Fruit fly (Drosophila melanogaster) whole organism, embryonic: ENCODE results near the gene Pde11.

ENCODE experiments used
- CG10267 ChIP-seq: fragments of 200-800 bp; sonication (Bioruptor generic); optimal IDR thresholded peaks from 2 replicates; lab custom pipeline; 2018; ENCODE audit warnings: missing biosample characterization, mild to moderate bottlenecking, missing genetic modification characterization, moderate library complexity
- CG10543 ChIP-seq: fragments of 200-800 bp; sonication (Bioruptor generic); optimal IDR thresholded peaks from 3 replicates; lab custom pipeline; 2017; ENCODE audit warnings: missing biosample characterization, mild to moderate bottlenecking, missing genetic modification characterization, moderate library complexity
- CG11504 ChIP-seq: fragments of 200-800 bp; sonication (Bioruptor generic); optimal IDR thresholded peaks from 3 replicates; lab custom pipeline; 2019; ENCODE audit warnings: missing biosample characterization, mild to moderate bottlenecking, missing genetic modification characterization, moderate library complexity
- CG13894 ChIP-seq: fragments of 200-800 bp; sonication (Bioruptor generic); optimal IDR thresholded peaks from 3 replicates; lab custom pipeline; 2018; ENCODE audit warnings: missing biosample characterization, mild to moderate bottlenecking, missing genetic modification characterization, moderate library complexity
- CG14441 ChIP-seq: fragments of 200-800 bp; sonication (Bioruptor generic); IDR thresholded peaks from 2 replicates; pipeline ENCODE4 v1.3.6; 2022; ENCODE audit warnings: missing biosample characterization, missing genetic modification characterization
- CG15011 ChIP-seq: fragments of 200-800 bp; sonication (Bioruptor generic); optimal IDR thresholded peaks from 3 replicates; lab custom pipeline; 2018; ENCODE audit warnings: missing biosample characterization, mild to moderate bottlenecking, missing genetic modification characterization
- CG16779 ChIP-seq: fragments of 200-800 bp; sonication (Bioruptor generic); IDR thresholded peaks from 2 replicates; pipeline ENCODE4 v1.3.6; 2022; ENCODE audit warnings: missing biosample characterization, missing genetic modification characterization
- CG16813 ChIP-seq: fragments of 200-800 bp; sonication (Bioruptor generic); IDR thresholded peaks from 3 replicates; pipeline ENCODE4 v1.3.6; 2022; ENCODE audit warnings: missing biosample characterization, missing genetic modification characterization; ENCODE audit not compliant: partially characterized antibody
- CG16815 ChIP-seq: fragments of 200-800 bp; sonication (Bioruptor generic); optimal IDR thresholded peaks from 3 replicates; lab custom pipeline; 2017; ENCODE audit warnings: missing biosample characterization, mild to moderate bottlenecking, missing genetic modification characterization
- CG17385 ChIP-seq: fragments of 200-800 bp; sonication (Bioruptor generic); optimal IDR thresholded peaks from 3 replicates; lab custom pipeline; 2018; ENCODE audit warnings: missing biosample characterization, mild to moderate bottlenecking, missing genetic modification characterization
- CG17829 ChIP-seq: fragments of 200-800 bp; optimal IDR thresholded peaks from 2 replicates; lab custom pipeline; 2019; ENCODE audit warnings: missing biosample characterization, mild to moderate bottlenecking, missing genetic modification characterization, moderate library complexity
- CG1832 ChIP-seq: fragments of 200-800 bp; sonication (Bioruptor generic); optimal IDR thresholded peaks from 2 replicates; lab custom pipeline; 2017; ENCODE audit warnings: missing biosample characterization, mild to moderate bottlenecking, missing genetic modification characterization, inconsistent platforms
- CG18476 ChIP-seq: fragments of 200-800 bp; sonication (Bioruptor generic); optimal IDR thresholded peaks from 2 replicates; lab custom pipeline; 2016; ENCODE audit warnings: missing biosample characterization, mild to moderate bottlenecking, missing genetic modification characterization
- CG33557 ChIP-seq: fragments of 200-800 bp; sonication (Bioruptor generic); optimal IDR thresholded peaks from 2 replicates; lab custom pipeline; 2019; ENCODE audit warnings: missing biosample characterization, mild to moderate bottlenecking, missing genetic modification characterization, moderate library complexity
- CG9797 ChIP-seq: fragments of 200-800 bp; sonication (Bioruptor generic); optimal IDR thresholded peaks from 3 replicates; lab custom pipeline; 2018; ENCODE audit warnings: missing biosample characterization, mild to moderate bottlenecking, missing genetic modification characterization
- Doc2 ChIP-seq: fragments of 200-800 bp; sonication (Bioruptor generic); IDR thresholded peaks from 2 replicates; pipeline ENCODE4 v1.3.6; 2022; ENCODE audit warnings: missing biosample characterization, missing genetic modification characterization
- Elba2 ChIP-seq: fragments of 200-800 bp; sonication (Bioruptor generic); optimal IDR thresholded peaks from 3 replicates; lab custom pipeline; 2016; ENCODE audit warnings: missing biosample characterization, missing genetic modification characterization
- HLH54F ChIP-seq: fragments of 200-800 bp; sonication (Bioruptor generic); optimal IDR thresholded peaks from 3 replicates; lab custom pipeline; 2016; ENCODE audit warnings: missing biosample characterization, missing genetic modification characterization
- Med ChIP-seq: fragments of 200-800 bp; sonication (Bioruptor generic); peaks from one replicate; lab custom pipeline; 2016; ENCODE audit warnings: missing biosample characterization, missing genetic modification characterization, mild to moderate bottlenecking, inconsistent platforms, moderate library complexity
- Oli ChIP-seq: fragments of 200-800 bp; sonication (Bioruptor generic); optimal IDR thresholded peaks from 2 replicates; lab custom pipeline; 2018; ENCODE audit warnings: missing biosample characterization, mild to moderate bottlenecking, missing genetic modification characterization, moderate library complexity
- Side ChIP-seq: fragments of 200-800 bp; sonication (Bioruptor generic); optimal IDR thresholded peaks from 2 replicates; lab custom pipeline; 2016; ENCODE audit warnings: missing biosample characterization, missing genetic modification characterization
- Sin3A ChIP-seq: fragments of >200 bp; optimal IDR thresholded peaks from 2 replicates; lab custom pipeline; 2018
- Trl ChIP-seq, 3 experiments: fragments of >200 bp in 2 of 3; fragments of 200-800 bp in 1 of 3; sonication (Bioruptor generic) in 1 of 3; optimal IDR thresholded peaks; 2 replicates in 1 of 3; 3 replicates in 2 of 3; lab custom pipeline; 2016 to 2017; ENCODE audit warnings: missing biosample characterization in 1 of 3, missing genetic modification characterization in 1 of 3
- Usf ChIP-seq: fragments of 200-800 bp; sonication (Bioruptor generic); optimal IDR thresholded peaks from 2 replicates; lab custom pipeline; 2017; ENCODE audit warnings: missing genotype, missing biosample characterization, missing genetic modification characterization
- bab2 ChIP-seq: fragments of 200-800 bp; sonication (Bioruptor generic); optimal IDR thresholded peaks from 2 replicates; lab custom pipeline; 2016; ENCODE audit warnings: missing biosample characterization, missing genetic modification characterization
- chif ChIP-seq, 2 experiments: fragments of 200-800 bp; sonication (Bioruptor generic); optimal IDR thresholded peaks; 3 replicates each; lab custom pipeline; 2016; ENCODE audit warnings: missing biosample characterization in 2 of 2, missing genetic modification characterization in 2 of 2
- crc ChIP-seq: fragments of 200-800 bp; sonication (Bioruptor generic); optimal IDR thresholded peaks from 2 replicates; lab custom pipeline; 2016; ENCODE audit warnings: missing biosample characterization, missing genetic modification characterization
- crol ChIP-seq: fragments of 200-800 bp; sonication (Bioruptor generic); IDR thresholded peaks from 2 replicates; pipeline ENCODE4 v1.3.6; 2022; ENCODE audit warnings: missing biosample characterization, missing genetic modification characterization
- ems ChIP-seq: fragments of 200-800 bp; sonication (Bioruptor generic); optimal IDR thresholded peaks from 3 replicates; lab custom pipeline; 2016; ENCODE audit warnings: missing biosample characterization, missing genetic modification characterization
- fu2 ChIP-seq: fragments of 200-800 bp; sonication (Bioruptor generic); optimal IDR thresholded peaks from 2 replicates; lab custom pipeline; 2016; ENCODE audit warnings: missing biosample characterization, missing genetic modification characterization
- h ChIP-seq: fragments of >200 bp; optimal IDR thresholded peaks from 2 replicates; lab custom pipeline; 2017
- jing ChIP-seq: fragments of 200-800 bp; sonication (Bioruptor generic); optimal IDR thresholded peaks from 2 replicates; lab custom pipeline; 2018; ENCODE audit warnings: missing biosample characterization, mild to moderate bottlenecking, missing genetic modification characterization
- lab ChIP-seq: fragments of 200-800 bp; sonication (Bioruptor generic); optimal IDR thresholded peaks from 3 replicates; lab custom pipeline; 2017; ENCODE audit warnings: missing biosample characterization, missing genetic modification characterization, mild to moderate bottlenecking, moderate library complexity, missing genetic modification reagents
- lola ChIP-seq, 3 experiments: fragments of >200 bp in 2 of 3; fragments of 200-800 bp in 1 of 3; sonication (Bioruptor generic) in 1 of 3; optimal IDR thresholded peaks; 2 replicates each; lab custom pipeline; 2017 to 2019; ENCODE audit warnings: missing biosample characterization in 3 of 3, missing genetic modification characterization in 3 of 3, mild to moderate bottlenecking in 1 of 3, moderate library complexity in 1 of 3
- nerfin-1 ChIP-seq: fragments of 200-800 bp; sonication (Bioruptor generic); optimal IDR thresholded peaks from 3 replicates; lab custom pipeline; 2019; ENCODE audit warnings: missing biosample characterization, mild to moderate bottlenecking, missing genetic modification characterization, moderate library complexity
- onecut ChIP-seq: fragments of 200-800 bp; sonication (Bioruptor generic); IDR thresholded peaks from 2 replicates; pipeline ENCODE4 v1.3.6; 2022; ENCODE audit warnings: missing biosample characterization, missing genetic modification characterization
- peb ChIP-seq: fragments of 200-800 bp; sonication (Bioruptor generic); IDR thresholded peaks from 2 replicates; pipeline ENCODE4 v1.3.6; 2022; ENCODE audit warnings: missing biosample characterization, missing genetic modification characterization
- prd ChIP-seq, 3 experiments: fragments of >200 bp in 2 of 3; fragments of 200-800 bp in 1 of 3; sonication (Bioruptor generic) in 1 of 3; optimal IDR thresholded peaks in 2 of 3; IDR thresholded peaks in 1 of 3; 2 replicates in 2 of 3; 3 replicates in 1 of 3; pipeline versions ENCODE4 v1.3.6 to Lab custom; 2017 to 2022; ENCODE audit warnings: missing biosample characterization in 1 of 3, missing genetic modification characterization in 1 of 3
- salm ChIP-seq: fragments of 200-800 bp; sonication (Bioruptor generic); optimal IDR thresholded peaks from 2 replicates; lab custom pipeline; 2018; ENCODE audit warnings: missing biosample characterization, mild to moderate bottlenecking, missing genetic modification characterization
- sens ChIP-seq: fragments of 200-800 bp; sonication (Bioruptor generic); peaks from one replicate; lab custom pipeline; 2016; ENCODE audit warnings: missing biosample characterization, missing genetic modification characterization
- sima ChIP-seq: fragments of 200-800 bp; sonication (Bioruptor generic); optimal IDR thresholded peaks from 2 replicates; lab custom pipeline; 2016; ENCODE audit warnings: missing biosample characterization, missing genetic modification characterization
- slou ChIP-seq: fragments of 200-800 bp; sonication (Bioruptor generic); optimal IDR thresholded peaks from 3 replicates; lab custom pipeline; 2016; ENCODE audit warnings: missing biosample characterization, missing genetic modification characterization
- stwl ChIP-seq: fragments of 200-800 bp; sonication (Bioruptor generic); optimal IDR thresholded peaks from 3 replicates; lab custom pipeline; 2018; ENCODE audit warnings: missing biosample characterization, mild to moderate bottlenecking, missing genetic modification characterization, moderate library complexity
- tup ChIP-seq: fragments of 200-800 bp; sonication (Bioruptor generic); optimal IDR thresholded peaks from 2 replicates; lab custom pipeline; 2016; ENCODE audit warnings: missing biosample characterization, mild to moderate bottlenecking, missing genetic modification characterization, moderate library complexity
- tx ChIP-seq: fragments of 200-800 bp; sonication (Bioruptor generic); optimal IDR thresholded peaks from 2 replicates; lab custom pipeline; 2016; ENCODE audit warnings: missing biosample characterization, missing genetic modification characterization

Gene Pde11

dm6 chr2L:18564417-18564816, 25.7 kb downstream of the Pde11 start (continued):
- TF ChIP-seq CG33557 (GFP tag; lab: Kevin White, UChicago) (no peak), CG13894 (tag; lab: Kevin White, UChicago) (no peak), CG16813 (no peak), tup (GFP tag; lab: Kevin White, UChicago) (no peak), CG15011 (GFP tag; lab: Kevin White, UChicago) (no peak), Med (peak; percentile 74), nerfin-1 (tag; lab: Kevin White, UChicago) (no peak), CG11504 (no peak), CG16815 (GFP tag; lab: Kevin White, UChicago) (no peak), lab (GFP tag; lab: Kevin White, UChicago) (peak; percentile 12), CG10543 (no peak), CG18476 (GFP tag; lab: Kevin White, UChicago) (no peak), crc (no peak), prd (optimal IDR thresholded peaks at IDR 0.05; lab: Kevin White, UChicago) (no peak), prd (GFP tag; IDR thresholded peaks at IDR 0.05; lab: Robert Waterston, UW) (no peak), chif (GFP tag; optimal IDR thresholded peaks at IDR 0.05; lab: Kevin White, UChicago) (no peak), Elba2 (GFP tag; lab: Kevin White, UChicago) (no peak), slou (GFP tag; lab: Kevin White, UChicago) (no peak), CG17385 (GFP tag; lab: Kevin White, UChicago) (peak; percentile 8), ems (GFP tag; lab: Kevin White, UChicago) (no peak), CG1832 (GFP tag; lab: Kevin White, UChicago) (no peak), bab2 (no peak), CG16779 (GFP tag; lab: Robert Waterston, UW) (no peak), tx (GFP tag; lab: Kevin White, UChicago) (no peak), sima (GFP tag; lab: Kevin White, UChicago) (no peak), Oli (no peak), h (lab: Kevin White, UChicago) (no peak), Sin3A (lab: Kevin White, UChicago) (no peak), CG9797 (GFP tag; lab: Kevin White, UChicago) (no peak), peb (no peak), crol (GFP tag; lab: Robert Waterston, UW) (no peak), HLH54F (no peak), Usf (GFP tag; lab: Kevin White, UChicago) (no peak), Side (GFP tag; lab: Kevin White, UChicago) (no peak), CG14441 (GFP tag; lab: Robert Waterston, UW) (no peak), salm (no peak), CG17829 (tag; lab: Kevin White, UChicago) (no peak), onecut (GFP tag; lab: Robert Waterston, UW) (no peak), fu2 (GFP tag; lab: Kevin White, UChicago) (no peak), Trl (optimal IDR thresholded peaks at IDR 0.05; lab: Kevin White, UChicago) (no peak), Trl (GFP tag; optimal IDR thresholded peaks at IDR 0.05; lab: Kevin White, UChicago) (no peak), lola (GFP tag; optimal IDR thresholded peaks at IDR 0.05; lab: Kevin White, UChicago) (no peak), jing (no peak), stwl (no peak), CG10267 (tag; lab: Kevin White, UChicago) (no peak), Doc2 (no peak), sens (GFP tag; lab: Kevin White, UChicago) (peak; percentile 77)
